Fruit fly (Drosophila melanogaster) whole organism, embryonic: ENCODE results near the gene CG45081.

ENCODE experiments used
- CG10147 ChIP-seq: fragments of 200-800 bp; sonication (Bioruptor generic); optimal IDR thresholded peaks from 2 replicates; lab custom pipeline; 2019; ENCODE audit warnings: missing biosample characterization, mild to moderate bottlenecking, missing genetic modification characterization, moderate library complexity
- CG10209 ChIP-seq: fragments of 200-800 bp; sonication (Bioruptor generic); optimal IDR thresholded peaks from 3 replicates; lab custom pipeline; 2017; ENCODE audit warnings: missing biosample characterization, mild to moderate bottlenecking, missing genetic modification characterization, missing genetic modification reagents
- CG12155 ChIP-seq: fragments of 200-800 bp; sonication (Bioruptor generic); optimal IDR thresholded peaks from 3 replicates; lab custom pipeline; 2016; ENCODE audit warnings: missing biosample characterization, missing genetic modification characterization
- CG13296 ChIP-seq: fragments of 200-800 bp; sonication (Bioruptor generic); optimal IDR thresholded peaks from 3 replicates; lab custom pipeline; 2018; ENCODE audit warnings: missing biosample characterization, mild to moderate bottlenecking, missing genetic modification characterization
- CG13775 ChIP-seq: fragments of 200-800 bp; sonication (Bioruptor generic); optimal IDR thresholded peaks from 3 replicates; lab custom pipeline; 2017; ENCODE audit warnings: missing biosample characterization, mild to moderate bottlenecking, missing genetic modification characterization
- CG14014 ChIP-seq: fragments of 200-800 bp; sonication (Bioruptor generic); IDR thresholded peaks from 2 replicates; pipeline ENCODE4 v1.3.6; 2022; ENCODE audit warnings: missing biosample characterization, missing genetic modification characterization
- CG15269 ChIP-seq: fragments of 200-800 bp; sonication (Bioruptor generic); optimal IDR thresholded peaks from 2 replicates; lab custom pipeline; 2018; ENCODE audit warnings: missing biosample characterization, mild to moderate bottlenecking, missing genetic modification characterization, moderate library complexity
- CG2712 ChIP-seq: fragments of 200-800 bp; optimal IDR thresholded peaks from 3 replicates; lab custom pipeline; 2019; ENCODE audit warnings: missing biosample characterization, mild to moderate bottlenecking, missing genetic modification characterization, moderate library complexity
- CG32532 ChIP-seq: fragments of 200-800 bp; sonication (Bioruptor generic); IDR thresholded peaks from 2 replicates; pipeline ENCODE4 v1.3.6; 2022; ENCODE audit warnings: missing biosample characterization, missing genetic modification characterization
- CG3847 ChIP-seq: fragments of 200-800 bp; sonication (Bioruptor generic); IDR thresholded peaks from 2 replicates; pipeline ENCODE4 v1.3.6; 2022; ENCODE audit warnings: missing biosample characterization, missing genetic modification characterization
- CG4404 ChIP-seq: fragments of 200-800 bp; sonication (Bioruptor generic); IDR thresholded peaks from 2 replicates; pipeline ENCODE4 v1.3.6; 2022; ENCODE audit warnings: missing biosample characterization, missing genetic modification characterization
- CG4617 ChIP-seq: fragments of 200-800 bp; sonication (Bioruptor generic); optimal IDR thresholded peaks from 3 replicates; lab custom pipeline; 2016; ENCODE audit warnings: missing biosample characterization, missing genetic modification characterization, borderline replicate concordance
- CG6272 ChIP-seq: fragments of 200-800 bp; sonication (Bioruptor generic); IDR thresholded peaks from 2 replicates; pipeline ENCODE4 v1.3.6; 2022; ENCODE audit warnings: missing biosample characterization, missing genetic modification characterization
- CG7372 ChIP-seq: fragments of 200-800 bp; sonication (Bioruptor generic); IDR thresholded peaks from 2 replicates; pipeline ENCODE4 v1.3.6; 2022; ENCODE audit warnings: missing biosample characterization, missing genetic modification characterization
- CG9797 ChIP-seq: fragments of 200-800 bp; sonication (Bioruptor generic); optimal IDR thresholded peaks from 3 replicates; lab custom pipeline; 2018; ENCODE audit warnings: missing biosample characterization, mild to moderate bottlenecking, missing genetic modification characterization
- CG9932 ChIP-seq: fragments of 200-800 bp; sonication (Bioruptor generic); IDR thresholded peaks from 2 replicates; pipeline ENCODE4 v1.3.6; 2022; ENCODE audit warnings: missing biosample characterization, missing genetic modification characterization
- Dp ChIP-seq: fragments of 200-800 bp; sonication (Bioruptor generic); optimal IDR thresholded peaks from 2 replicates; lab custom pipeline; 2018; ENCODE audit warnings: missing biosample characterization, mild to moderate bottlenecking, missing genetic modification characterization, moderate library complexity
- E2f2 ChIP-seq: fragments of 200-800 bp; sonication (Bioruptor generic); IDR thresholded peaks from 2 replicates; pipeline ENCODE4 v1.3.6; 2022; ENCODE audit warnings: missing biosample characterization, missing genetic modification characterization
- Elba2 ChIP-seq: fragments of 200-800 bp; sonication (Bioruptor generic); optimal IDR thresholded peaks from 3 replicates; lab custom pipeline; 2016; ENCODE audit warnings: missing biosample characterization, missing genetic modification characterization
- MBD-R2 ChIP-seq: fragments of 200-800 bp; sonication (Bioruptor generic); IDR thresholded peaks from 2 replicates; pipeline ENCODE4 v1.3.6; 2022; ENCODE audit warnings: missing biosample characterization, missing genetic modification characterization
- MESR4 ChIP-seq: fragments of 200-800 bp; sonication (Bioruptor generic); optimal IDR thresholded peaks from 2 replicates; lab custom pipeline; 2018; ENCODE audit warnings: missing biosample characterization, mild to moderate bottlenecking, missing genetic modification characterization, moderate library complexity
- NFAT ChIP-seq: fragments of 200-800 bp; sonication (Bioruptor generic); IDR thresholded peaks from 2 replicates; pipeline ENCODE4 v1.3.6; 2022; ENCODE audit warnings: missing biosample characterization, missing genetic modification characterization
- Nf-YC ChIP-seq: fragments of 200-800 bp; optimal IDR thresholded peaks from 3 replicates; lab custom pipeline; 2019; ENCODE audit warnings: missing biosample characterization, mild to moderate bottlenecking, missing genetic modification characterization, moderate library complexity
- Optix ChIP-seq: fragments of 200-800 bp; sonication (Bioruptor generic); IDR thresholded peaks from 3 replicates; pipeline ENCODE4 v1.3.6; 2022; ENCODE audit warnings: missing biosample characterization, missing genetic modification characterization
- Rfx ChIP-seq: fragments of 200-800 bp; sonication (Bioruptor generic); IDR thresholded peaks from 2 replicates; pipeline ENCODE4 v1.3.6; 2022; ENCODE audit warnings: missing biosample characterization, missing genetic modification characterization
- Sox102F ChIP-seq: fragments of 200-800 bp; sonication (Bioruptor generic); optimal IDR thresholded peaks from 2 replicates; lab custom pipeline; 2018; ENCODE audit warnings: missing biosample characterization, mild to moderate bottlenecking, missing genetic modification characterization, moderate library complexity
- Vsx1 ChIP-seq: fragments of 200-800 bp; sonication (Bioruptor generic); optimal IDR thresholded peaks from 2 replicates; lab custom pipeline; 2017; ENCODE audit warnings: missing biosample characterization, mild to moderate bottlenecking, missing genetic modification characterization, missing genetic modification reagents
- Xrp1 ChIP-seq: fragments of 200-800 bp; sonication (Bioruptor generic); IDR thresholded peaks from 2 replicates; pipeline ENCODE4 v1.3.6; 2022; ENCODE audit warnings: missing biosample characterization, missing genetic modification characterization
- YL-1 ChIP-seq: fragments of 200-800 bp; sonication (Bioruptor generic); optimal IDR thresholded peaks from 3 replicates; lab custom pipeline; 2017; ENCODE audit warnings: missing biosample characterization, mild to moderate bottlenecking, missing genetic modification characterization
- ci ChIP-seq: fragments of 200-800 bp; sonication (Bioruptor generic); IDR thresholded peaks from 3 replicates; pipeline ENCODE4 v1.3.6; 2022; ENCODE audit warnings: missing biosample characterization, missing genetic modification characterization
- dysf ChIP-seq: fragments of 200-800 bp; sonication (Bioruptor generic); IDR thresholded peaks from 3 replicates; pipeline ENCODE4 v1.3.6; 2022; ENCODE audit warnings: missing biosample characterization, missing genetic modification characterization
- gfzf ChIP-seq: fragments of 200-800 bp; sonication (Bioruptor generic); optimal IDR thresholded peaks from 2 replicates; lab custom pipeline; 2016; ENCODE audit warnings: missing biosample characterization, mild to moderate bottlenecking, missing genetic modification characterization, moderate library complexity
- grau ChIP-seq: fragments of 200-800 bp; optimal IDR thresholded peaks from 3 replicates; lab custom pipeline; 2019; ENCODE audit warnings: missing biosample characterization, mild to moderate bottlenecking, missing genetic modification characterization, moderate library complexity
- grn ChIP-seq: fragments of 200-800 bp; sonication (Bioruptor generic); optimal IDR thresholded peaks from 3 replicates; lab custom pipeline; 2017; ENCODE audit warnings: missing biosample characterization, missing genetic modification characterization
- lmd ChIP-seq: fragments of 200-800 bp; sonication (Bioruptor generic); IDR thresholded peaks from 2 replicates; pipeline ENCODE4 v1.3.6; 2022; ENCODE audit warnings: missing biosample characterization, missing genetic modification characterization
- nmo ChIP-seq: fragments of 200-800 bp; sonication (Bioruptor generic); optimal IDR thresholded peaks from 2 replicates; lab custom pipeline; 2018; ENCODE audit warnings: missing biosample characterization, mild to moderate bottlenecking, missing genetic modification characterization, moderate library complexity
- prd ChIP-seq, 3 experiments: fragments of >200 bp in 2 of 3; fragments of 200-800 bp in 1 of 3; sonication (Bioruptor generic) in 1 of 3; optimal IDR thresholded peaks in 2 of 3; IDR thresholded peaks in 1 of 3; 2 replicates in 2 of 3; 3 replicates in 1 of 3; pipeline versions ENCODE4 v1.3.6 to Lab custom; 2017 to 2022; ENCODE audit warnings: missing biosample characterization in 1 of 3, missing genetic modification characterization in 1 of 3
- row ChIP-seq: fragments of 200-800 bp; sonication (Bioruptor generic); IDR thresholded peaks from 3 replicates; pipeline ENCODE4 v1.3.6; 2022; ENCODE audit warnings: missing biosample characterization, missing genetic modification characterization
- stwl ChIP-seq: fragments of 200-800 bp; sonication (Bioruptor generic); optimal IDR thresholded peaks from 3 replicates; lab custom pipeline; 2018; ENCODE audit warnings: missing biosample characterization, mild to moderate bottlenecking, missing genetic modification characterization, moderate library complexity
- usp ChIP-seq: fragments of >200 bp; optimal IDR thresholded peaks from 2 replicates; lab custom pipeline; 2017; ENCODE audit warnings: missing biosample characterization, missing genetic modification characterization
- zen ChIP-seq: fragments of 200-800 bp; sonication (Bioruptor generic); optimal IDR thresholded peaks from 3 replicates; lab custom pipeline; 2018; ENCODE audit warnings: missing biosample characterization, mild to moderate bottlenecking, missing genetic modification characterization, moderate library complexity

Gene CG45081

DNA sequence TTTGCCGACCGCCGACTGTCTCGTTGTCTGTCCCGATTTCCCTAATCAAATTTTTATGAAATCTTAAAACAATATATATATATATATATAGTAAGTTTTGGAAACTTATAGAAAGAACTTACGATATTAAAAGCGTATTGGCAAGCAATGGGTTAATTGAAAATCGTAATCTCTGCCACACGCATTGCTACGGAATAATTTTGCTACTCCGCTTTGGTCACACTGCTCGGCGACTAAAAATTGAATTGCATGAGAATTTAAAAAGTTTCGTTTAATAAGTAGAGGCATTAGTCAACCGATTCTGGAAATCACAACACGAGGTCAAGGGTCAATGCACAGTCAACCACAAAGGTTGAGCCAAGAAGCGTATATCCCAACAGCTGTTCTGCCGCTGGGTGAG lies 4.6 kb upstream of the CG45081 start, which contains the start of gene Bet1 (continued):
- TF ChIP-seq CG10147, result peak; percentile 0
- TF ChIP-seq CG4617, result peak; percentile 20
- peak; percentile 21 for TF ChIP-seq YL-1 (GFP tag; lab: Kevin White, UChicago)
- TF ChIP-seq CG9932 (GFP tag; lab: Robert Waterston, UW), result peak; percentile 50
- peak; percentile 13 for TF ChIP-seq CG10209 (GFP tag; lab: Kevin White, UChicago)
- TF ChIP-seq usp (GFP tag; lab: Kevin White, UChicago), result no peak
- no peak for TF ChIP-seq CG13296 (GFP tag; lab: Kevin White, UChicago)
- TF ChIP-seq stwl (tag; lab: Kevin White, UChicago), result peak; percentile 53
- TF ChIP-seq gfzf (GFP tag; lab: Kevin White, UChicago), result peak; percentile 64
- no peak for TF ChIP-seq grn (GFP tag; lab: Kevin White, UChicago)
- peak; percentile 58 for TF ChIP-seq Rfx
- TF ChIP-seq Sox102F, result peak; percentile 7
- TF ChIP-seq nmo, result no peak
- 0 out of 3 replicates have a peak, but pooled peaks have one; percentile 38 for TF ChIP-seq ci (GFP tag; lab: Robert Waterston, UW)
- TF ChIP-seq CG6272 (GFP tag; lab: Robert Waterston, UW), result peak; percentile 50; the same call in 1 of the 2 replicates
- peak; percentile 37; the same call in 1 of the 2 replicates for TF ChIP-seq lmd (GFP tag; lab: Robert Waterston, UW)
- peak; percentile 14; the same call in 1 of the 2 replicates for TF ChIP-seq NFAT
- peak; percentile 6 for TF ChIP-seq CG15269
- peak; percentile 33; the same call in 1 of the 2 replicates for TF ChIP-seq Xrp1 (GFP tag; lab: Robert Waterston, UW)
- TF ChIP-seq CG3847 (GFP tag; lab: Robert Waterston, UW), result 0 out of 2 replicates have a peak, but pooled peaks have one; percentile 24
- no peak for TF ChIP-seq CG7372
- peak; percentile 70 for TF ChIP-seq row (GFP tag; lab: Robert Waterston, UW)
- 0 out of 2 replicates have a peak, but pooled peaks have one; percentile 33 for TF ChIP-seq CG14014 (GFP tag; lab: Robert Waterston, UW)
- TF ChIP-seq CG2712 (tag; lab: Kevin White, UChicago), result peak; percentile 34
- TF ChIP-seq CG4404 (GFP tag; lab: Robert Waterston, UW), result peak; percentile 24; the same call in 1 of the 2 replicates
- TF ChIP-seq dysf (GFP tag; lab: Robert Waterston, UW), result peak; percentile 20; the same call in 1 of the 3 replicates
- peak; percentile 48 for TF ChIP-seq CG9797 (GFP tag; lab: Kevin White, UChicago)
- peak; percentile 55 for TF ChIP-seq MBD-R2 (GFP tag; lab: Robert Waterston, UW)
- peak; percentile 25 for TF ChIP-seq Elba2 (GFP tag; lab: Kevin White, UChicago)
- peak; percentile 25 for TF ChIP-seq CG13775 (GFP tag; lab: Kevin White, UChicago)
- no peak for TF ChIP-seq Nf-YC
- TF ChIP-seq CG12155 (GFP tag; lab: Kevin White, UChicago), result no peak
- TF ChIP-seq MESR4 (GFP tag; lab: Kevin White, UChicago), result peak; percentile 54
- TF ChIP-seq Dp, result peak; percentile 16
- no peak for TF ChIP-seq prd (optimal IDR thresholded peaks at IDR 0.05; lab: Kevin White, UChicago)
- peak; percentile 34; the same call in 1 of the 3 replicates for TF ChIP-seq prd (GFP tag; IDR thresholded peaks at IDR 0.05; lab: Robert Waterston, UW)
- peak; percentile 38; the same call in 1 of the 3 replicates for TF ChIP-seq Optix (GFP tag; lab: Robert Waterston, UW)
- peak; percentile 55; the same call in 1 of the 2 replicates for TF ChIP-seq CG32532
- TF ChIP-seq zen, result peak; percentile 20
- TF ChIP-seq E2f2 (GFP tag; lab: Robert Waterston, UW), result 0 out of 2 replicates have a peak, but pooled peaks have one; percentile 20
- peak; percentile 7 for TF ChIP-seq grau (tag; lab: Kevin White, UChicago)
- TF ChIP-seq Vsx1, result no peak
